Fruit fly (Drosophila melanogaster) whole organism, embryonic: Measurements from ENCODE around the gene Pop2.

Source experiments
- Atf6 ChIP-seq: fragments of 200-800 bp; sonication (Bioruptor generic); IDR thresholded peaks from 2 replicates; pipeline ENCODE4 v1.3.6; 2022; ENCODE audit warnings: missing biosample characterization, missing genetic modification characterization
- Awh ChIP-seq: fragments of 200-800 bp; sonication (Bioruptor generic); IDR thresholded peaks from 2 replicates; pipeline ENCODE4, ENCODE4 v1.3.6; 2022; ENCODE audit warnings: missing biosample characterization, missing genetic modification characterization
- B-H1 ChIP-seq: fragments of 200-800 bp; sonication (Bioruptor generic); IDR thresholded peaks from 3 replicates; pipeline ENCODE4 v1.3.6; 2022; ENCODE audit warnings: missing biosample characterization, missing genetic modification characterization
- Blimp-1 ChIP-seq: fragments of 200-800 bp; sonication (Bioruptor generic); optimal IDR thresholded peaks from 3 replicates; lab custom pipeline; 2018; ENCODE audit warnings: missing biosample characterization, missing genetic modification characterization, mild to moderate bottlenecking, moderate library complexity, missing genetic modification reagents
- CG15073 ChIP-seq: fragments of 200-800 bp; sonication (Bioruptor generic); optimal IDR thresholded peaks from 2 replicates; lab custom pipeline; 2016; ENCODE audit warnings: missing biosample characterization, missing genetic modification characterization
- CG15601 ChIP-seq: fragments of 200-800 bp; sonication (Bioruptor generic); optimal IDR thresholded peaks from 3 replicates; lab custom pipeline; 2019; ENCODE audit warnings: missing biosample characterization, mild to moderate bottlenecking, missing genetic modification characterization, moderate library complexity
- CG15696 ChIP-seq: fragments of 200-800 bp; sonication (Bioruptor generic); optimal IDR thresholded peaks from 2 replicates; lab custom pipeline; 2019; ENCODE audit warnings: missing biosample characterization, mild to moderate bottlenecking, missing genetic modification characterization, moderate library complexity
- CG1602 ChIP-seq: fragments of 200-800 bp; sonication (Bioruptor generic); optimal IDR thresholded peaks from 3 replicates; lab custom pipeline; 2016; ENCODE audit warnings: missing biosample characterization, missing genetic modification characterization
- CG17568 ChIP-seq: fragments of 200-800 bp; sonication (Bioruptor generic); optimal IDR thresholded peaks from 2 replicates; lab custom pipeline; 2018; ENCODE audit warnings: missing biosample characterization, mild to moderate bottlenecking, missing genetic modification characterization, moderate library complexity
- CG18262 ChIP-seq: fragments of 200-800 bp; optimal IDR thresholded peaks from 3 replicates; lab custom pipeline; 2019; ENCODE audit warnings: missing biosample characterization, mild to moderate bottlenecking, missing genetic modification characterization, moderate library complexity
- CG18476 ChIP-seq: fragments of 200-800 bp; sonication (Bioruptor generic); optimal IDR thresholded peaks from 2 replicates; lab custom pipeline; 2016; ENCODE audit warnings: missing biosample characterization, mild to moderate bottlenecking, missing genetic modification characterization
- CG2116 ChIP-seq: fragments of 200-800 bp; sonication (Bioruptor generic); optimal IDR thresholded peaks from 3 replicates; lab custom pipeline; 2018; ENCODE audit warnings: missing biosample characterization, mild to moderate bottlenecking, missing genetic modification characterization
- CG2712 ChIP-seq: fragments of 200-800 bp; optimal IDR thresholded peaks from 3 replicates; lab custom pipeline; 2019; ENCODE audit warnings: missing biosample characterization, mild to moderate bottlenecking, missing genetic modification characterization, moderate library complexity
- CG30431 ChIP-seq: fragments of 200-800 bp; sonication (Bioruptor generic); optimal IDR thresholded peaks from 2 replicates; lab custom pipeline; 2017; ENCODE audit warnings: missing biosample characterization, missing genetic modification characterization
- CG3065 ChIP-seq: fragments of 200-800 bp; sonication (Bioruptor generic); optimal IDR thresholded peaks from 2 replicates; lab custom pipeline; 2016; ENCODE audit warnings: missing biosample characterization, missing genetic modification characterization
- CG4854 ChIP-seq: fragments of 200-800 bp; sonication (Bioruptor generic); optimal IDR thresholded peaks from 2 replicates; lab custom pipeline; 2016; ENCODE audit warnings: missing biosample characterization, missing genetic modification characterization, inconsistent platforms
- CG5953 ChIP-seq: fragments of 200-800 bp; sonication (Bioruptor generic); IDR thresholded peaks from 2 replicates; pipeline ENCODE4 v1.3.6; 2022; ENCODE audit warnings: missing biosample characterization, missing genetic modification characterization
- CG6683 ChIP-seq: fragments of 200-800 bp; sonication (Bioruptor generic); optimal IDR thresholded peaks from 2 replicates; lab custom pipeline; 2017; ENCODE audit warnings: missing biosample characterization, mild to moderate bottlenecking, missing genetic modification characterization, missing genetic modification reagents
- CG7357 ChIP-seq: fragments of 200-800 bp; sonication (Bioruptor generic); IDR thresholded peaks from 3 replicates; pipeline ENCODE4 v1.3.6; 2022; ENCODE audit warnings: missing biosample characterization, missing genetic modification characterization
- CG7745 ChIP-seq: fragments of 200-800 bp; sonication (Bioruptor generic); optimal IDR thresholded peaks from 2 replicates; lab custom pipeline; 2018; ENCODE audit warnings: missing biosample characterization, mild to moderate bottlenecking, missing genetic modification characterization, moderate library complexity
- CG7786 ChIP-seq: fragments of 200-800 bp; sonication (Bioruptor generic); optimal IDR thresholded peaks from 2 replicates; lab custom pipeline; 2016; ENCODE audit warnings: missing biosample characterization, missing genetic modification characterization
- CG8478 ChIP-seq: fragments of >200 bp; optimal IDR thresholded peaks from 2 replicates; lab custom pipeline; 2018
- CHES-1-like ChIP-seq: fragments of 200-800 bp; sonication (Bioruptor generic); optimal IDR thresholded peaks from 2 replicates; lab custom pipeline; 2016; ENCODE audit warnings: missing biosample characterization, missing genetic modification characterization
- D19B ChIP-seq: fragments of 200-800 bp; sonication (Bioruptor generic); optimal IDR thresholded peaks from 2 replicates; lab custom pipeline; 2017; ENCODE audit warnings: missing biosample characterization, mild to moderate bottlenecking, missing genetic modification characterization
- Eip74EF ChIP-seq, 2 experiments: fragments of 200-800 bp in 1 of 2; fragments of >200 bp in 1 of 2; sonication (Bioruptor generic) in 1 of 2; optimal IDR thresholded peaks; 2 replicates each; lab custom pipeline; 2017 to 2019; ENCODE audit warnings: missing biosample characterization in 2 of 2, missing genetic modification characterization in 2 of 2, mild to moderate bottlenecking in 1 of 2, moderate library complexity in 1 of 2
- HHEX ChIP-seq: fragments of 200-800 bp; sonication (Bioruptor generic); optimal IDR thresholded peaks from 3 replicates; lab custom pipeline; 2017; ENCODE audit warnings: missing biosample characterization, mild to moderate bottlenecking, missing genetic modification characterization, missing genetic modification reagents
- NK7.1 ChIP-seq: fragments of 200-800 bp; sonication (Bioruptor generic); optimal IDR thresholded peaks from 3 replicates; lab custom pipeline; 2016; ENCODE audit warnings: missing biosample characterization, missing genetic modification characterization
- Neu2 ChIP-seq: fragments of 200-800 bp; sonication (Bioruptor generic); optimal IDR thresholded peaks from 3 replicates; lab custom pipeline; 2016; ENCODE audit warnings: missing biosample characterization, missing genetic modification characterization, borderline replicate concordance
- Scr ChIP-seq: fragments of 200-800 bp; sonication (Bioruptor generic); IDR thresholded peaks from 2 replicates; pipeline ENCODE4 v1.3.6; 2022; ENCODE audit warnings: missing biosample characterization, missing genetic modification characterization; ENCODE audit not compliant: partially characterized antibody
- abd-A ChIP-seq: fragments of 200-800 bp; sonication (Bioruptor generic); optimal IDR thresholded peaks from 3 replicates; lab custom pipeline; 2019; ENCODE audit warnings: missing biosample characterization, mild to moderate bottlenecking, missing genetic modification characterization, moderate library complexity
- bab2 ChIP-seq: fragments of 200-800 bp; sonication (Bioruptor generic); optimal IDR thresholded peaks from 2 replicates; lab custom pipeline; 2016; ENCODE audit warnings: missing biosample characterization, missing genetic modification characterization
- bsh ChIP-seq, 2 experiments: fragments of 200-800 bp; sonication (Bioruptor generic); optimal IDR thresholded peaks; 2 replicates each; lab custom pipeline; 2017 to 2018; ENCODE audit warnings: mild to moderate bottlenecking in 2 of 2, missing biosample characterization in 2 of 2, missing genetic modification characterization in 2 of 2, moderate library complexity in 1 of 2
- chinmo ChIP-seq: fragments of 200-800 bp; sonication (Bioruptor generic); IDR thresholded peaks from 4 replicates; pipeline ENCODE4 v1.3.6; 2022; ENCODE audit warnings: missing biosample characterization, missing genetic modification characterization; ENCODE audit not compliant: partially characterized antibody
- dmrt11E ChIP-seq: fragments of 200-800 bp; sonication (Bioruptor generic); optimal IDR thresholded peaks from 3 replicates; lab custom pipeline; 2018; ENCODE audit warnings: missing biosample characterization, mild to moderate bottlenecking, missing genetic modification characterization, moderate library complexity
- dysf ChIP-seq: fragments of 200-800 bp; sonication (Bioruptor generic); IDR thresholded peaks from 3 replicates; pipeline ENCODE4 v1.3.6; 2022; ENCODE audit warnings: missing biosample characterization, missing genetic modification characterization
- esg ChIP-seq: fragments of 200-800 bp; sonication (Bioruptor generic); conservative IDR thresholded peaks from 2 replicates; pipeline ENCODE4 v1.3.6; 2022; ENCODE audit warnings: missing biosample characterization, missing genetic modification characterization
- gce ChIP-seq: fragments of 200-800 bp; sonication (Bioruptor generic); IDR thresholded peaks from 3 replicates; pipeline ENCODE4 v1.3.6; 2022; ENCODE audit warnings: missing biosample characterization, missing genetic modification characterization
- insv ChIP-seq, 2 experiments: fragments of 200-800 bp; sonication (Bioruptor generic); optimal IDR thresholded peaks; 3 replicates each; lab custom pipeline; 2016 to 2018; ENCODE audit warnings: missing biosample characterization in 2 of 2, missing genetic modification characterization in 2 of 2
- oc ChIP-seq: fragments of 200-800 bp; sonication (Bioruptor generic); optimal IDR thresholded peaks from 2 replicates; lab custom pipeline; 2018; ENCODE audit warnings: missing biosample characterization, mild to moderate bottlenecking, missing genetic modification characterization, moderate library complexity
- pros ChIP-seq: fragments of 200-800 bp; sonication (Bioruptor generic); optimal IDR thresholded peaks from 3 replicates; lab custom pipeline; 2019; ENCODE audit warnings: missing biosample characterization, mild to moderate bottlenecking, missing genetic modification characterization, moderate library complexity
- sd ChIP-seq: fragments of 200-800 bp; sonication (Bioruptor generic); optimal IDR thresholded peaks from 3 replicates; lab custom pipeline; 2018; ENCODE audit warnings: missing biosample characterization, mild to moderate bottlenecking, missing genetic modification characterization, moderate library complexity
- sima ChIP-seq: fragments of 200-800 bp; sonication (Bioruptor generic); optimal IDR thresholded peaks from 2 replicates; lab custom pipeline; 2016; ENCODE audit warnings: missing biosample characterization, missing genetic modification characterization
- slou ChIP-seq: fragments of 200-800 bp; sonication (Bioruptor generic); optimal IDR thresholded peaks from 3 replicates; lab custom pipeline; 2016; ENCODE audit warnings: missing biosample characterization, missing genetic modification characterization
- sqz ChIP-seq: fragments of 200-800 bp; sonication (Bioruptor generic); optimal IDR thresholded peaks from 3 replicates; lab custom pipeline; 2018; ENCODE audit warnings: missing biosample characterization, mild to moderate bottlenecking, missing genetic modification characterization
- stc ChIP-seq: fragments of 200-800 bp; sonication (Bioruptor generic); IDR thresholded peaks from 2 replicates; pipeline ENCODE4 v1.3.6; 2022; ENCODE audit warnings: missing biosample characterization, missing genetic modification characterization
- tx ChIP-seq: fragments of 200-800 bp; sonication (Bioruptor generic); optimal IDR thresholded peaks from 2 replicates; lab custom pipeline; 2016; ENCODE audit warnings: missing biosample characterization, missing genetic modification characterization
- vvl ChIP-seq: fragments of 200-800 bp; sonication (Bioruptor generic); IDR thresholded peaks from 2 replicates; pipeline ENCODE4 v1.3.6; 2022; ENCODE audit warnings: missing biosample characterization, missing genetic modification characterization

Gene Pop2

DNA sequence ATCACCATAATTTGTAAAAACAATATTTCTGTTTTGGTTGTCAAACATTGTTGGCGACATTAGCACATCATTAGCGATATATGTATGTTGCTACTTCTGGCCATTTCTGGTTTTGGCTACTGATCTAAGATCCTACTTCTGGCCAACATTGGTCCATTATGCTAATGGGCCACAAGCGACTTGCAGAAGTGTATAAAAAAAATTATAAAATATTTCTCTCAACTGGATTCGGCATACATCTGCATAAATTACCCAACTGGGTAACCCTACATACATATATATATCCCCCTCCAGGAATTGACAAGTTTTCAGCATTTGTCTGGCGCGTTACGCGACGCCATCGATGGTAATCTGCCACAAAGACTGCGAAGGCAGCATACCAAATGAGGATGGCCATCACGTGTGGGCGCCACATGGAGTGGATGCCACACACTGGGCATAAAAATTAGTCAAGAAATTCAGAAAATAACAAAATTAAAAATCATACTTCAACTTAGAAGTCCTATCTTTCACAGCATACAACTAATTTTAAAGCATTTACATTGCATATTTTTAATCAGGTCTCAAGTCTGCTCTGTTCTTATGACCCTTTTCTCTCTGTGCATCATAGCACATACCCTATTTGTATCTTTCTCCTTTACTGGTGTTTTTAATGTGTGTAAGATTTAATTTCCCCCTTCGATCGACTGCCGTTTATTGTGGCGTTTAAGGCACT is 34.9 kb upstream of the Pop2 start (continued):
- no peak for TF ChIP-seq CHES-1-like
- TF ChIP-seq CG15601 (tag; lab: Kevin White, UChicago) = peak; percentile 19
- peak; percentile 72 for TF ChIP-seq CG18262 (tag; lab: Kevin White, UChicago)
- TF ChIP-seq HHEX (GFP tag; lab: Kevin White, UChicago) = peak; percentile 5
- TF ChIP-seq CG8478 = no peak
- TF ChIP-seq bsh (GFP tag; optimal IDR thresholded peaks at IDR 0.05; lab: Kevin White, UChicago) = peak in 1 of 2 experiments; percentile 61
- no peak for TF ChIP-seq CG5953
- TF ChIP-seq CG3065 (GFP tag; lab: Kevin White, UChicago) = no peak
- peak; percentile 21 for TF ChIP-seq CG7786
- no peak for TF ChIP-seq gce
- no peak for TF ChIP-seq CG30431 (GFP tag; lab: Kevin White, UChicago)
- no peak for TF ChIP-seq CG1602 (GFP tag; lab: Kevin White, UChicago)
- TF ChIP-seq Eip74EF (GFP tag; optimal IDR thresholded peaks at IDR 0.05; lab: Kevin White, UChicago) = no peak
- peak; percentile 50 for TF ChIP-seq stc (GFP tag; lab: Robert Waterston, UW)
- peak; percentile 71 for TF ChIP-seq Blimp-1 (GFP tag; lab: Kevin White, UChicago)
- no peak for TF ChIP-seq Atf6 (GFP tag; lab: Robert Waterston, UW)
- TF ChIP-seq sqz (GFP tag; lab: Kevin White, UChicago) = no peak
- peak; percentile 31 for TF ChIP-seq bab2 (GFP tag; lab: Kevin White, UChicago)
- no peak for TF ChIP-seq CG17568 (GFP tag; lab: Kevin White, UChicago)
- TF ChIP-seq pros (GFP tag; lab: Kevin White, UChicago) = no peak
- no peak; the same call in 1 of the 2 replicates for TF ChIP-seq esg (GFP tag; lab: Robert Waterston, UW)
- TF ChIP-seq Scr (GFP tag; lab: Robert Waterston, UW) = no peak
- peak; percentile 24; the same call in 1 of the 3 replicates for TF ChIP-seq B-H1 (GFP tag; lab: Robert Waterston, UW)
- no peak for TF ChIP-seq CG15073 (GFP tag; lab: Kevin White, UChicago)
- no peak for TF ChIP-seq CG6683 (GFP tag; lab: Kevin White, UChicago)
- peak; percentile 35 for TF ChIP-seq CG4854
- no peak for TF ChIP-seq NK7.1 (GFP tag; lab: Kevin White, UChicago)
- TF ChIP-seq CG18476 (GFP tag; lab: Kevin White, UChicago) = peak; percentile 45
- TF ChIP-seq CG2116 = no peak
- TF ChIP-seq insv (GFP tag; optimal IDR thresholded peaks at IDR 0.05; lab: Kevin White, UChicago) = no peak
- no peak for TF ChIP-seq chinmo (GFP tag; lab: Robert Waterston, UW)
- TF ChIP-seq sima (GFP tag; lab: Kevin White, UChicago) = no peak
- no peak for TF ChIP-seq slou (GFP tag; lab: Kevin White, UChicago)
- peak; percentile 62; the same call in 2 of the 3 replicates for TF ChIP-seq CG7357 (GFP tag; lab: Robert Waterston, UW)
- no peak for TF ChIP-seq D19B (GFP tag; lab: Kevin White, UChicago)
- no peak for TF ChIP-seq Neu2 (GFP tag; lab: Kevin White, UChicago)
- peak; percentile 28 for TF ChIP-seq CG15696 (tag; lab: Kevin White, UChicago)

dm6 chr3L:12036658-12037057 is 33.9 kb upstream of the Pop2 start:
- TF ChIP-seq abd-A (tag; lab: Kevin White, UChicago) = peak; percentile 42
- TF ChIP-seq dmrt11E (tag; lab: Kevin White, UChicago) = no peak
- TF ChIP-seq chinmo (GFP tag; lab: Robert Waterston, UW) = 0 out of 4 replicates have a peak, but pooled peaks have one; percentile 33
- TF ChIP-seq vvl (GFP tag; lab: Robert Waterston, UW) = peak; percentile 64; the same call in 1 of the 2 replicates
- no peak for TF ChIP-seq dysf
- TF ChIP-seq CG7745 = peak; percentile 50
- TF ChIP-seq sd (tag; lab: Kevin White, UChicago) = peak; percentile 46
- no peak for TF ChIP-seq CG2712
- TF ChIP-seq oc (tag; lab: Kevin White, UChicago) = peak; percentile 11
- peak; percentile 91 for TF ChIP-seq Awh (GFP tag; lab: Robert Waterston, UW)
- TF ChIP-seq tx (GFP tag; lab: Kevin White, UChicago) = no peak
